Fruit fly (Drosophila melanogaster) whole organism, wandering third instar larva: Measurements from ENCODE around the gene CG33333.

Experiments used
- Dif ChIP-seq: fragments of 200-275, 200-300 bp; sonication (Bioruptor generic); optimal IDR thresholded peaks from 2 replicates; lab custom pipeline; 2018; ENCODE audit warnings: missing biosample characterization, missing genetic modification characterization; ENCODE audit not compliant: partially characterized antibody
- dmrt93B ChIP-seq: fragments of 200-800 bp; sonication (Bioruptor generic); optimal IDR thresholded peaks from 2 replicates; lab custom pipeline; 2018; ENCODE audit warnings: missing biosample characterization, mild to moderate bottlenecking, missing genetic modification characterization
- pan ChIP-seq: fragments of >200 bp; optimal IDR thresholded peaks from 2 replicates; lab custom pipeline; 2017
- rgr ChIP-seq: fragments of 200-800 bp; sonication (Bioruptor generic); optimal IDR thresholded peaks from 3 replicates; lab custom pipeline; 2016; ENCODE audit warnings: missing biosample characterization, mild to moderate bottlenecking, missing genetic modification characterization

dm6 chr3R:17447615-17448014, 30.3 kb downstream of the CG33333 start:
- no peak for TF ChIP-seq dmrt93B
- no peak for TF ChIP-seq pan (lab: Kevin White, UChicago)
- no peak for TF ChIP-seq Dif (GFP tag; lab: Kevin White, UChicago)
- no peak for TF ChIP-seq rgr (GFP tag; lab: Kevin White, UChicago)
